Worm (Caenorhabditis elegans) whole organism, late embryonic: Measurements from ENCODE around the gene C05D12.4.

Experiments
- K02D7.2 ChIP-seq: sonication (generic microtip); optimal IDR thresholded peaks from 2 replicates; lab custom pipeline; 2017; ENCODE audit warnings: mild to moderate bottlenecking, missing genetic modification characterization, missing compliant biosample characterization
- K09A11.1 ChIP-seq: sonication (generic microtip); optimal IDR thresholded peaks from 2 replicates; lab custom pipeline; 2017; ENCODE audit warnings: antibody characterized with exemption, mild to moderate bottlenecking, missing genetic modification characterization, missing compliant biosample characterization; ENCODE audit not compliant: insufficient read depth
- T23F11.4 ChIP-seq: fragments of 200-800 bp; sonication (Bioruptor generic); optimal IDR thresholded peaks from 2 replicates; lab custom pipeline; 2018; ENCODE audit warnings: mild to moderate bottlenecking, missing genetic modification characterization, missing compliant biosample characterization
- Y22D7AL.16 ChIP-seq: sonication (generic microtip); optimal IDR thresholded peaks from 2 replicates; lab custom pipeline; 2016; ENCODE audit warnings: missing genetic modification characterization, missing compliant biosample characterization
- ama-1 ChIP-seq: fragments of 150-350 bp; optimal IDR thresholded peaks from 2 replicates; lab custom pipeline; 2014
- ceh-14 ChIP-seq: sonication (generic microtip); optimal IDR thresholded peaks from 2 replicates; lab custom pipeline; 2016; ENCODE audit warnings: missing genotype, missing genetic modification characterization, missing compliant biosample characterization
- ceh-18 ChIP-seq: sonication (generic microtip); optimal IDR thresholded peaks from 2 replicates; lab custom pipeline; 2016; ENCODE audit warnings: missing genetic modification characterization, missing compliant biosample characterization
- ceh-2 ChIP-seq: sonication (generic microtip); optimal IDR thresholded peaks from 2 replicates; lab custom pipeline; 2016; ENCODE audit warnings: missing genotype, missing genetic modification characterization, missing compliant biosample characterization
- ceh-30 ChIP-seq: fragments of 150-350 bp; optimal IDR thresholded peaks from 2 replicates; lab custom pipeline; 2014; ENCODE audit warnings: missing biosample characterization, missing genetic modification characterization
- ceh-31 ChIP-seq: sonication (generic microtip); optimal IDR thresholded peaks from 2 replicates; lab custom pipeline; 2016; ENCODE audit warnings: missing genetic modification characterization, missing compliant biosample characterization
- ceh-34 ChIP-seq: sonication (generic microtip); optimal IDR thresholded peaks from 2 replicates; lab custom pipeline; 2016; ENCODE audit warnings: mild to moderate bottlenecking, missing genetic modification characterization, missing compliant biosample characterization
- ceh-45 ChIP-seq: fragments of 200-800 bp; sonication (Bioruptor generic); IDR thresholded peaks from 2 replicates; pipeline ENCODE4 v1.3.6; 2022; ENCODE audit warnings: missing genetic modification reagents, missing genetic modification characterization, missing compliant biosample characterization
- ceh-48 ChIP-seq: sonication (generic microtip); optimal IDR thresholded peaks from 2 replicates; lab custom pipeline; 2016; ENCODE audit warnings: missing genetic modification characterization, inconsistent platforms, missing compliant biosample characterization
- ceh-6 ChIP-seq: fragments of 200-800 bp; sonication (Bioruptor generic); optimal IDR thresholded peaks from 2 replicates; lab custom pipeline; 2018; ENCODE audit warnings: mild to moderate bottlenecking, missing genetic modification characterization, missing compliant biosample characterization
- dmd-4 ChIP-seq: sonication (generic microtip); optimal IDR thresholded peaks from 2 replicates; lab custom pipeline; 2016; ENCODE audit warnings: borderline replicate concordance, missing genetic modification characterization, missing compliant biosample characterization
- dve-1 ChIP-seq: sonication (generic microtip); optimal IDR thresholded peaks from 2 replicates; lab custom pipeline; 2017; ENCODE audit warnings: antibody characterized with exemption, mild to moderate bottlenecking, missing genetic modification characterization, missing compliant biosample characterization
- elt-2 ChIP-seq: sonication (generic microtip); optimal IDR thresholded peaks from 2 replicates; lab custom pipeline; 2016; ENCODE audit warnings: missing genetic modification reagents, missing genetic modification characterization, missing compliant biosample characterization
- fax-1 ChIP-seq: sonication (generic microtip); optimal IDR thresholded peaks from 2 replicates; lab custom pipeline; 2016; ENCODE audit warnings: missing genotype, missing genetic modification characterization, missing compliant biosample characterization
- gmeb-2 ChIP-seq: sonication (generic microtip); optimal IDR thresholded peaks from 2 replicates; lab custom pipeline; 2016; ENCODE audit warnings: missing genetic modification characterization, inconsistent platforms, missing compliant biosample characterization
- hlh-30 ChIP-seq: sonication (generic microtip); optimal IDR thresholded peaks from 2 replicates; lab custom pipeline; 2017; ENCODE audit warnings: antibody characterized with exemption, missing genetic modification characterization, missing compliant biosample characterization; ENCODE audit not compliant: insufficient read depth
- hlh-6 ChIP-seq: sonication (generic microtip); optimal IDR thresholded peaks from 2 replicates; lab custom pipeline; 2016; ENCODE audit warnings: missing genotype, missing genetic modification characterization, missing compliant biosample characterization
- hlh-8 ChIP-seq: sonication (generic microtip); optimal IDR thresholded peaks from 2 replicates; lab custom pipeline; 2016; ENCODE audit warnings: missing genotype, missing genetic modification characterization, missing compliant biosample characterization
- lim-6 ChIP-seq: sonication (generic microtip); optimal IDR thresholded peaks from 2 replicates; lab custom pipeline; 2016; ENCODE audit warnings: missing genetic modification characterization, missing compliant biosample characterization
- lin-11 ChIP-seq: fragments of 200-800 bp; sonication (Bioruptor generic); optimal IDR thresholded peaks from 2 replicates; lab custom pipeline; 2018; ENCODE audit warnings: mild to moderate bottlenecking, missing genetic modification characterization, missing compliant biosample characterization
- madf-2 ChIP-seq: sonication (generic microtip); optimal IDR thresholded peaks from 2 replicates; lab custom pipeline; 2017; ENCODE audit warnings: missing genetic modification characterization, missing compliant biosample characterization
- nfya-1 ChIP-seq: sonication (generic microtip); optimal IDR thresholded peaks from 2 replicates; lab custom pipeline; 2017; ENCODE audit warnings: missing genetic modification characterization, mild to moderate bottlenecking, missing compliant biosample characterization, antibody characterized with exemption, moderate library complexity
- nhr-232 ChIP-seq: sonication (generic microtip); optimal IDR thresholded peaks from 2 replicates; lab custom pipeline; 2016; ENCODE audit warnings: missing genetic modification characterization, missing compliant biosample characterization
- pag-3 ChIP-seq: sonication (generic microtip); optimal IDR thresholded peaks from 2 replicates; lab custom pipeline; 2016; ENCODE audit warnings: missing compliant biosample characterization, missing genetic modification characterization, borderline replicate concordance
- pros-1 ChIP-seq: fragments of 150-350 bp; optimal IDR thresholded peaks from 2 replicates; lab custom pipeline; 2014; ENCODE audit warnings: missing biosample characterization, missing genetic modification reagents, missing genetic modification characterization
- ref-2 ChIP-seq: sonication (generic microtip); optimal IDR thresholded peaks from 2 replicates; lab custom pipeline; 2016; ENCODE audit warnings: missing genetic modification characterization, missing compliant biosample characterization
- rnt-1 ChIP-seq: sonication (generic microtip); optimal IDR thresholded peaks from 2 replicates; lab custom pipeline; 2016; ENCODE audit warnings: missing genetic modification characterization, missing compliant biosample characterization
- sox-2 ChIP-seq: fragments of 200-800 bp; sonication (Bioruptor generic); IDR thresholded peaks from 2 replicates; pipeline ENCODE4 v1.3.6; 2022; ENCODE audit warnings: missing genetic modification reagents, missing genetic modification characterization, missing compliant biosample characterization
- tbx-2 ChIP-seq: sonication (generic microtip); optimal IDR thresholded peaks from 2 replicates; lab custom pipeline; 2016; ENCODE audit warnings: missing genetic modification characterization, missing compliant biosample characterization
- unc-42 ChIP-seq: sonication (generic microtip); optimal IDR thresholded peaks from 2 replicates; lab custom pipeline; 2016; ENCODE audit warnings: missing genotype, missing genetic modification characterization, missing compliant biosample characterization
- unc-55 ChIP-seq: sonication (generic microtip); optimal IDR thresholded peaks from 2 replicates; lab custom pipeline; 2017; ENCODE audit warnings: missing biosample characterization, missing genetic modification reagents, missing genetic modification characterization
- zip-5 ChIP-seq: sonication (generic microtip); optimal IDR thresholded peaks from 2 replicates; lab custom pipeline; 2016; ENCODE audit warnings: missing genetic modification characterization, missing compliant biosample characterization
- ztf-16 ChIP-seq: sonication (generic microtip); optimal IDR thresholded peaks from 2 replicates; lab custom pipeline; 2017; ENCODE audit warnings: missing genetic modification characterization, missing compliant biosample characterization

The C05D12.4 gene

DNA sequence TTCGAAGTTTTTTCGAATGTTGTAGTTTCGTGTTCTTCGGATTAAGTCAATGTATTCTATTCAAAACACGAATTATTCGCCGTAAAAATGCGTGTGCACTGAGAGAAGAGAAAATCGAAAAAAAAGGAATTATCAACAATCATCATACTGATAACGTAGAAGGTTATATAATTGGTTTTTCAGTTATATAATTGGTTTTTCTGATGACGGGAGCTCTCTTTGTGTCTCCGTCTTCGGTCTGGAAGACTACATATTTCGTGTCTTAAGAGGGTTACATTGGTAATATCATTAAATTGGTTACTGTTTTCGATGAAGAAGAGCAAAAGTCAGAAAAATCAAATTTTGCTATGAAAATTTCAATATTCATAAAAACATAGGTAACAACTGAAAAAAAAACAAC, 28.2 kb downstream of the C05D12.4 start:
- TF ChIP-seq ceh-45 (GFP tag; lab: Robert Waterston, UW): no peak
- no peak for TF ChIP-seq ztf-16
- TF ChIP-seq ceh-18 (tag; lab: Kevin White, UChicago): no peak
- TF ChIP-seq unc-55 (GFP tag; lab: Kevin White, UChicago): no peak
- no peak for TF ChIP-seq fax-1 (tag; lab: Kevin White, UChicago)
- TF ChIP-seq hlh-8: no peak
- no peak for TF ChIP-seq ceh-48 (tag; lab: Kevin White, UChicago)
- no peak for TF ChIP-seq Y22D7AL.16 (tag; lab: Kevin White, UChicago)
- TF ChIP-seq T23F11.4 (GFP tag; lab: Kevin White, UChicago): no peak
- TF ChIP-seq ceh-2 (tag; lab: Kevin White, UChicago): no peak
- TF ChIP-seq madf-2 (tag; lab: Kevin White, UChicago): no peak
- no peak for TF ChIP-seq K09A11.1 (tag; lab: Kevin White, UChicago)
- no peak for TF ChIP-seq dve-1
- TF ChIP-seq pag-3 (tag; lab: Kevin White, UChicago): no peak
- no peak for TF ChIP-seq lim-6 (tag; lab: Kevin White, UChicago)
- no peak for TF ChIP-seq unc-42
- TF ChIP-seq gmeb-2 (tag; lab: Kevin White, UChicago): no peak
- TF ChIP-seq, all 69 proteins: peak for 0

DNA sequence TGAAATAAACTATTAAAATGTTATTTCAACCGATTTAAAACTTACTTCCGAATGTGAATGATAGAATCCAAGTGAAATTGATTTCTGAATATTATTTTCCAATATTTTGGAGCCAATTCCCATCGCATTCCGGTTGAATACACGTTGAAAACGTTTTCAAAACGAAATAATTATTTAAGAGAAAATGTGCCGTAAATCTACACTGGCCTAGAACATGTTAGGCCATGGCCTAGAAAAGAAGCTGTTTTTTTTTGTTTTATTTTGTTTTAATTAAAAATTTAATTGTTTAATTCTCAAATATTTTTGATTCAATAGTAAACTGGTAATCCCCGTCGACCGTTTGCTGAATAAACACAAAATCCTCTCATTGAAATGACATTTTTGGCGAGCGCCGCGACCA, 32.2 kb downstream of the C05D12.4 start:
- no peak for TF ChIP-seq ceh-14
- peak; percentile 8 for TF ChIP-seq elt-2 (tag; lab: Kevin White, UChicago)
- TF ChIP-seq ceh-31 (tag; lab: Kevin White, UChicago): peak; percentile 9
- TF ChIP-seq, all 69 proteins: peak for 2

DNA sequence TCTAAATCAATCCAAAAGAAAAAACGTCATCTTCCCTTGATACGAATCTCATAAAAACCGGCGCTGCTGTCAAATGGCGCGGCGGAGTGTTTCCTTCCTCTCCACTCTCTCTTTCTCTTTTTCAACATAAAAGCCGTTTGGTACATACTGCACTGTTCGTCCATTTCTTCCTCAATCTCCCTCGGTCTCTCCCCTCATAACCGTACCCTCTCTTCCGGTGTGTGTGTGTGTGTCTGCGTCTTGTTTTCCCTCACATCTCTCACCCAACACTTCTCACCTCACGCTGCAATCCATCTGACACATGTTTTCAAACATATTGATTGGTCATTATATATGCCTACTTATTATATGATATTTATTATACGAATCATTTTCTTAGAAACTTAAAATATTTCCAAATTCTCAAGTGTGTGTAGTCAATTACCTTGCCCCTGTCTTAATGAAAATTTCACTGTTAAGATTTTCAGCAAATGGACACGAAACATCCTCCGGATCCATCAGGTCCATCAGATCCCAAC, 32.8 kb downstream of the C05D12.4 start, which contains the start of the genes aars-1 and rga-1:
aars-1 (minus strand) TSS at position 71 of the 518 bp plus-strand sequence.
rga-1 (plus strand) TSS at position 468 of the 518 bp plus-strand sequence.
- TF ChIP-seq tbx-2 (tag; lab: Kevin White, UChicago): peak; percentile 61
- TF ChIP-seq hlh-30 (tag; lab: Kevin White, UChicago): peak; percentile 51
- no peak for TF ChIP-seq ceh-18 (tag; lab: Kevin White, UChicago)
- TF ChIP-seq K09A11.1 (tag; lab: Kevin White, UChicago): no peak
- peak; percentile 43 for TF ChIP-seq ref-2 (tag; lab: Kevin White, UChicago)
- TF ChIP-seq unc-55 (GFP tag; lab: Kevin White, UChicago): peak; percentile 55
- peak; percentile 67 for TF ChIP-seq nfya-1 (tag; lab: Kevin White, UChicago)

DNA sequence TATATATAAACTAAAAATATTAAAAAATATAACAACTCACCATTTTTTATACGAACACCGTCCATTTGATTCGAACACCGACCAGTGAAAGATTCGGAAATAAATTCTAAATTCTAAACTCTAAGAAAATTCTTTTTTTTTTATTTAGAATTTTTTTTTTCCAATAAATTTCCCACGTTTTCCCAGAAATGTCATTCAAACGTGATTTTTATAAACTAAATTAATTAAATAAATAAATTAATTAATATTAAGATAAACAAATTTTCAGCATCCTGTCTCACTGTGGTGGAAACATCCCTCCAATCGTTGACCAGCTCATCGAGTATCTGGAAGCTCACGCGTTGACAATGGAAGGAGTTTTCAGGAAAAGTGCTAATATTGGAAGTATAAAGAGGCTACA, 35.9 kb downstream of the C05D12.4 start, which contains the start of gene klp-17:
klp-17 (minus strand) TSS at position 101 of the 400 bp plus-strand sequence.
- TF ChIP-seq ceh-14 (no peak), rnt-1 (tag; lab: Kevin White, UChicago) (no peak), sox-2 (no peak)

DNA sequence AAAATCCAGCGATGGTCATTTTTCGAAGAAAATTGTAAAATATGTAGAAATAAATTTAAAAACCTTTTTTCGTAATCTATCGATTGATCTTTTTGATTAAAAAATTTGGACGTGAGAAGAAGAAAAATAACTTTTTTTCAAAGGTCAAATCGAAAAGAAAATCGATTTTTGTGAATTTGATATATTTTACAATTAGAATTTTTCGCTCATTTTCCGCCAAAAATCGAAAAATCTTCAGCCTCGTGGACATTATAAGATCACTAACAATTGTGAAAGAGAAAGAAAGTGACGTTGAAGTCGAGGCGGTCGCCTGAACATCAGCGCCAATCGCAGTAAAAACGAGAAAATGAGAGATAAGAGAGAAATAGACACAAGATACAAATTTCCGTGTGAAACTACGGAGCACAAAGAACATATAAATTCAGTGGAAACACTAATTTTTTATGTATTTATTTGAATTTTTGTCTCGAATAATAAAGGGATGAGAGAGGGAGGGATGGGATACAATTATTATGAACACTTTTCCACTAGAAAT, 38.0 kb downstream of the C05D12.4 start, which contains the start of gene cisd-1:
cisd-1 (minus strand) TSS at position 51 of the 535 bp plus-strand sequence.
- TF ChIP-seq gmeb-2 (tag; lab: Kevin White, UChicago) (no peak), ceh-34 (tag; lab: Kevin White, UChicago) (no peak), unc-55 (GFP tag; lab: Kevin White, UChicago) (no peak), ref-2 (tag; lab: Kevin White, UChicago) (no peak), ztf-16 (no peak), lin-11 (tag; lab: Kevin White, UChicago) (no peak), nhr-232 (tag; lab: Kevin White, UChicago) (no peak)

DNA sequence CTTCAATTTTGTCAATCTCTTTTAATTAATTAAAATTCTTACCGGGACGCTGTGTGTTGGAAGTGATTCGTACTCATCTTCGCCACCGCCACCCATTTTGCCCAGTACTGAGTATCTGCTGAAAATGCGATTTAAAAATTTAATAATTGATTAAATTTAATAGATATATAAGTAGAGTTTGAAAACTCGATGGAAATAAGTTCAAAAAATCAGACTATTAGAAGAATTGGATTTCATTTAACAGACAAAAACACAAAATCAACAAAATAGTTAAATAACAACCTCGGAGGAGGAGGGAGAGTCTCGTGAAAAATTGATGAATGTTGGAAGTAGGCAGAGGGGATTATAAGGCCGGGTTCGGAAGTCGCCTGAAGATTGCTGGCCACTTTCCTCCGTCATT, 40.2 kb downstream of the C05D12.4 start, which contains the start of gene mfn-1:
mfn-1 (minus strand) TSS at position 101 of the 400 bp plus-strand sequence.
- no peak for TF ChIP-seq ceh-18 (tag; lab: Kevin White, UChicago)
- TF ChIP-seq fax-1 (tag; lab: Kevin White, UChicago): no peak
- TF ChIP-seq hlh-6: no peak
- TF ChIP-seq dmd-4: no peak
- no peak for TF ChIP-seq ceh-6 (GFP tag; lab: Kevin White, UChicago)
- no peak for TF ChIP-seq zip-5
- TF ChIP-seq hlh-8: no peak
- no peak for TF ChIP-seq unc-55 (GFP tag; lab: Kevin White, UChicago)
- TF ChIP-seq sox-2: no peak
- no peak for TF ChIP-seq pros-1
- TF ChIP-seq ref-2 (tag; lab: Kevin White, UChicago): no peak
- TF ChIP-seq K02D7.2 (tag; lab: Kevin White, UChicago): no peak
- TF ChIP-seq ama-1 (lab: Kevin White, UChicago): no peak
- no peak for TF ChIP-seq ceh-30 (tag; lab: Kevin White, UChicago)
